Worm (Caenorhabditis elegans) whole organism, midembryonic: ENCODE results near the gene clec-206.

Experiments used
- flt-1 ChIP-seq: fragments of 200-800 bp; sonication (Bioruptor generic); IDR thresholded peaks from 2 replicates; pipeline ENCODE4 v1.3.6; 2022; ENCODE audit warnings: missing genetic modification characterization, missing compliant biosample characterization
- klf-2 ChIP-seq: fragments of 200-800 bp; sonication (Bioruptor generic); conservative IDR thresholded peaks from 2 replicates; pipeline ENCODE4 v1.3.6; 2022; ENCODE audit warnings: missing genetic modification reagents, missing genetic modification characterization, missing compliant biosample characterization
- ztf-29 ChIP-seq: fragments of 200-800 bp; sonication (Bioruptor generic); IDR thresholded peaks from 2 replicates; pipeline ENCODE4 v1.3.6; 2022; ENCODE audit warnings: missing genetic modification reagents, missing genetic modification characterization, missing compliant biosample characterization

- TF ChIP-seq ztf-29 (GFP tag; lab: Robert Waterston, UW) (no peak), flt-1 (no peak), klf-2 (GFP tag; lab: Robert Waterston, UW) (no peak)
These were observed 5.8 kb downstream of the clec-206 start for ce11 chrV:1998358-1998757.
